Fruit fly (Drosophila melanogaster): ENCODE data around the gene CG6059.

The CG6059 gene

DNA sequence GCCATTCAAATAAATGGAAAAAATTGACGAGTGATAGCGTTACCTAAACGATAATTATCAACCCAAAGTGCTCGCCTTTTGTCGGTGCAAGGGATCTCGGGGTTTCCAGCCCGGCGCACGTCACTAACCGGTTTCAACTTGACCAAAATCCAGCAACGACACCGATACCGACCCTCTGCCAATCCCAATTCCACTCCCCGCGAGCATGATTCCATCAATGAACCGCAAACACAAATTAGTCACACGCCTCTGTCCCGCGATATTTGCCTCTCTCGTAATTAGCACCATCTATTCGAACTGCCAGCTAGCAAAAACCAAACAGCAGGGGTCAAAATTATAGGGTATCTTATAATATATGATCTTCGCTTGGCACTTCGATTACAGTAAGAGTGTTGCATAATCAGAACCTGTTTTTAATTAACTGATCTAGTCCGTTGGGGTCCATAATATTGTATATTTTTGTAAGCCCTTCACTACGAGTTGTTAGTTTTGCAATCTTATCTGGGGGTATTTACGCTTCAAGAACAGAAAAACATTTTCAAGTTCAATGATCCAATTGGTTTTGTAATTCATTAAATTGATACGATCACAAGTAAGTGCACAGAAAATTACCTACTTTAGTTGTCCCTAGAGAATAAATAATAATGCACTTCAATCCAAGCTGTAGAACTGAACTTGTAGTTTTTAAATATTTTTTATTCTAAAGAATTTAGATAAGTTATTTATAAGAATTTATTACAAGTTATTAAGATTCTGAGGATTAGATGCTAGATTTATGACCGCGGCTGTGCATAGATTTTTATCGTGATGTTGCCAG is 28.8 kb upstream of the CG6059 start (continued):
- no peak for TF ChIP-seq chif (GFP tag; optimal IDR thresholded peaks at IDR 0.05)
- TF ChIP-seq rib (GFP tag; IDR thresholded peaks at IDR 0.05) = no peak
- TF ChIP-seq CG18476 (GFP tag; optimal IDR thresholded peaks at IDR 0.05) = no peak
- peak; percentile 35 for TF ChIP-seq CG9817 (tag; optimal IDR thresholded peaks at IDR 0.05)
- no peak for TF ChIP-seq CG8089 (GFP tag; optimal IDR thresholded peaks at IDR 0.05)
- no peak for TF ChIP-seq CG6689 (GFP tag; IDR thresholded peaks at IDR 0.05)
- TF ChIP-seq Dip3 (GFP tag; optimal IDR thresholded peaks at IDR 0.05) = peak; percentile 21
- no peak for TF ChIP-seq so (GFP tag; IDR thresholded peaks at IDR 0.05)
- no peak for TF ChIP-seq Atf3 (GFP tag; optimal IDR thresholded peaks at IDR 0.05)
- TF ChIP-seq ab (GFP tag; optimal IDR thresholded peaks at IDR 0.05) = no peak
- no peak for TF ChIP-seq CG10462 (GFP tag; optimal IDR thresholded peaks at IDR 0.05)
- TF ChIP-seq pb (GFP tag; optimal IDR thresholded peaks at IDR 0.05) = no peak
- no peak for TF ChIP-seq Ets97D (GFP tag; optimal IDR thresholded peaks at IDR 0.05)
- TF ChIP-seq Usf (GFP tag; optimal IDR thresholded peaks at IDR 0.05) = peak; percentile 60
- TF ChIP-seq Nf-YB (GFP tag; optimal IDR thresholded peaks at IDR 0.05) = peak; percentile 42
- TF ChIP-seq al (GFP tag; IDR thresholded peaks at IDR 0.05) = peak; percentile 43
- no peak for TF ChIP-seq pros (GFP tag; optimal IDR thresholded peaks at IDR 0.05)
- peak; percentile 47 for TF ChIP-seq CG30403 (GFP tag; optimal IDR thresholded peaks at IDR 0.05)
- no peak for TF ChIP-seq CG4328 (GFP tag; optimal IDR thresholded peaks at IDR 0.05)
- TF ChIP-seq Max (GFP tag; optimal IDR thresholded peaks at IDR 0.05) = no peak
- TF ChIP-seq CG2678 (tag; optimal IDR thresholded peaks at IDR 0.05) = peak; percentile 65
- peak; percentile 29 for TF ChIP-seq CG6765 (GFP tag; optimal IDR thresholded peaks at IDR 0.05)
- TF ChIP-seq Taf1 (GFP tag; IDR thresholded peaks at IDR 0.05) = no peak
- TF ChIP-seq Dref (GFP tag; IDR thresholded peaks at IDR 0.05) = no peak
- TF ChIP-seq tx (GFP tag; optimal IDR thresholded peaks at IDR 0.05) = no peak
- TF ChIP-seq CG11696 (GFP tag; IDR thresholded peaks at IDR 0.05) = peak; percentile 83
- TF ChIP-seq slbo (GFP tag; IDR thresholded peaks at IDR 0.05) = peak; percentile 44; the same call in 1 of the 2 replicates
- TF ChIP-seq CG14667 (GFP tag; IDR thresholded peaks at IDR 0.05) = no peak
- TF ChIP-seq luna (GFP tag; optimal IDR thresholded peaks at IDR 0.05) = no peak
- TF ChIP-seq CoRest (tag; optimal IDR thresholded peaks at IDR 0.05) = peak; percentile 71
- no peak for TF ChIP-seq CG12071 (GFP tag; optimal IDR thresholded peaks at IDR 0.05)
- no peak for TF ChIP-seq pan (optimal IDR thresholded peaks at IDR 0.05)
- TF ChIP-seq pan (GFP tag; optimal IDR thresholded peaks at IDR 0.05 in 1 of 2, IDR thresholded peaks at IDR 0.05 in 1 of 2) = peak in 1 of 2 experiments; percentile 12
- no peak for TF ChIP-seq CG15073 (GFP tag; optimal IDR thresholded peaks at IDR 0.05)
- peak; percentile 39 for TF ChIP-seq fd3F (GFP tag; optimal IDR thresholded peaks at IDR 0.05)
- no peak for TF ChIP-seq emc (GFP tag; optimal IDR thresholded peaks at IDR 0.05)
- TF ChIP-seq CG17802 (tag; optimal IDR thresholded peaks at IDR 0.05) = no peak
- TF ChIP-seq prd (optimal IDR thresholded peaks at IDR 0.05) = no peak
- TF ChIP-seq prd (GFP tag; IDR thresholded peaks at IDR 0.05) = no peak
- TF ChIP-seq Pdp1 (GFP tag; optimal IDR thresholded peaks at IDR 0.05) = peak; percentile 33 to 78
- no peak for TF ChIP-seq bowl (GFP tag; IDR thresholded peaks at IDR 0.05)
- TF ChIP-seq dmrt11E (tag; optimal IDR thresholded peaks at IDR 0.05) = peak; percentile 9
- TF ChIP-seq peb (GFP tag; IDR thresholded peaks at IDR 0.05) = no peak
- TF ChIP-seq CG14710 (tag; optimal IDR thresholded peaks at IDR 0.05) = peak; percentile 39
- TF ChIP-seq CG31441 (GFP tag; IDR thresholded peaks at IDR 0.05) = peak; percentile 70
- TF ChIP-seq CG5180 (GFP tag; optimal IDR thresholded peaks at IDR 0.05) = no peak
- no peak for TF ChIP-seq Hr39 (optimal IDR thresholded peaks at IDR 0.05)
- no peak for TF ChIP-seq Hmx (GFP tag; optimal IDR thresholded peaks at IDR 0.05)
- TF ChIP-seq kah (GFP tag; optimal IDR thresholded peaks at IDR 0.05) = no peak
- no peak for TF ChIP-seq CG12236 (GFP tag; optimal IDR thresholded peaks at IDR 0.05)
- no peak for TF ChIP-seq tup (GFP tag; optimal IDR thresholded peaks at IDR 0.05)
